Fruit fly (Drosophila melanogaster): Measurements from ENCODE around the gene mdy.

- no peak for TF ChIP-seq psq (optimal IDR thresholded peaks at IDR 0.05)
- TF ChIP-seq pan (optimal IDR thresholded peaks at IDR 0.05): no peak
- TF ChIP-seq EcR (GFP tag; optimal IDR thresholded peaks at IDR 0.05): no peak
- TF ChIP-seq CG8478 (optimal IDR thresholded peaks at IDR 0.05): no peak
- TF ChIP-seq Dll (optimal IDR thresholded peaks at IDR 0.05): no peak
- TF ChIP-seq usp (GFP tag; optimal IDR thresholded peaks at IDR 0.05): no peak
Measured at dm6 chr2L:16862526-16862925, 46.1 kb downstream of the mdy start.
